Worm (Caenorhabditis elegans) whole organism, young adult: Measurements from ENCODE around the gene C44B7.5.

ENCODE experiments used
- B0261.1 ChIP-seq: sonication (generic microtip); optimal IDR thresholded peaks from 2 replicates; lab custom pipeline; 2016; ENCODE audit warnings: mild to moderate bottlenecking, missing genetic modification characterization, moderate library complexity, missing compliant biosample characterization
- B0336.3 ChIP-seq: fragments of 200-800 bp; sonication (Bioruptor generic); IDR thresholded peaks from 2 replicates; pipeline ENCODE4 v1.3.6; 2022; ENCODE audit warnings: missing genetic modification characterization, missing compliant biosample characterization
- C06A6.2 ChIP-seq: fragments of 200-800 bp; sonication (Bioruptor generic); conservative IDR thresholded peaks from 2 replicates; pipeline ENCODE4 v1.3.6; 2022; ENCODE audit warnings: missing genetic modification characterization, missing compliant biosample characterization
- F22D6.2 ChIP-seq: sonication (generic microtip); optimal IDR thresholded peaks from 2 replicates; lab custom pipeline; 2016; ENCODE audit warnings: mild to moderate bottlenecking, missing genetic modification characterization, missing compliant biosample characterization
- F57A8.1 ChIP-seq: fragments of 200-800 bp; sonication (Bioruptor generic); optimal IDR thresholded peaks from 2 replicates; lab custom pipeline; 2018; ENCODE audit warnings: mild to moderate bottlenecking, missing genetic modification characterization, moderate library complexity, missing compliant biosample characterization
- T26A5.8 ChIP-seq: sonication (generic microtip); optimal IDR thresholded peaks from 2 replicates; lab custom pipeline; 2016; ENCODE audit warnings: missing genetic modification characterization, missing compliant biosample characterization
- Y53F4B.3 ChIP-seq: fragments of 200-800 bp; sonication (Bioruptor generic); IDR thresholded peaks from 2 replicates; pipeline ENCODE4 v1.3.6; 2022; ENCODE audit warnings: missing genetic modification reagents, missing genetic modification characterization, missing compliant biosample characterization
- Y56A3A.18 ChIP-seq: fragments of 200-800 bp; sonication (Bioruptor generic); IDR thresholded peaks from 2 replicates; pipeline ENCODE4 v1.3.6; 2022; ENCODE audit warnings: missing genetic modification reagents, missing genetic modification characterization, missing compliant biosample characterization
- akir-1 ChIP-seq: fragments of 200-800 bp; sonication (Bioruptor generic); optimal IDR thresholded peaks from 2 replicates; lab custom pipeline; 2018; ENCODE audit warnings: mild to moderate bottlenecking, missing genetic modification characterization, moderate library complexity, missing compliant biosample characterization
- ama-1 ChIP-seq, 3 experiments: fragments of 150-350 bp in 1 of 3; sonication (generic microtip) in 2 of 3; optimal IDR thresholded peaks; 2 replicates each; lab custom pipeline; 2014 to 2018; ENCODE audit warnings: missing biosample characterization in 2 of 3, missing genetic modification characterization in 2 of 3, missing genetic modification reagents in 2 of 3
- aptf-2 ChIP-seq: fragments of 200-800 bp; sonication (Bioruptor generic); conservative IDR thresholded peaks from 2 replicates; pipeline ENCODE4 v1.3.6; 2022; ENCODE audit warnings: missing genetic modification reagents, missing genetic modification characterization, missing compliant biosample characterization
- athp-1 ChIP-seq: sonication (generic microtip); optimal IDR thresholded peaks from 2 replicates; lab custom pipeline; 2017; ENCODE audit warnings: mild to moderate bottlenecking, missing genetic modification characterization, missing compliant biosample characterization
- attf-5 ChIP-seq: fragments of 200-800 bp; sonication (Bioruptor generic); optimal IDR thresholded peaks from 2 replicates; lab custom pipeline; 2018; ENCODE audit warnings: mild to moderate bottlenecking, missing genetic modification characterization, missing compliant biosample characterization
- attf-6 ChIP-seq: fragments of 200-800 bp; sonication (Bioruptor generic); IDR thresholded peaks from 2 replicates; pipeline ENCODE4 v1.3.6; 2022; ENCODE audit warnings: missing genetic modification reagents, missing genetic modification characterization, missing compliant biosample characterization
- ccch-3 ChIP-seq: fragments of 200-800 bp; sonication (Bioruptor generic); optimal IDR thresholded peaks from 2 replicates; lab custom pipeline; 2018; ENCODE audit warnings: mild to moderate bottlenecking, missing genetic modification characterization, missing compliant biosample characterization
- cebp-1 ChIP-seq, 2 experiments: fragments of 200-800 bp in 1 of 2; sonication (Bioruptor generic) in 1 of 2; sonication (generic microtip) in 1 of 2; IDR thresholded peaks in 1 of 2; optimal IDR thresholded peaks in 1 of 2; 2 replicates each; pipeline versions ENCODE4 v1.3.6 to Lab custom; 2017 to 2022; ENCODE audit warnings: missing compliant biosample characterization in 2 of 2, missing genetic modification characterization in 2 of 2, mild to moderate bottlenecking in 1 of 2, missing genetic modification reagents in 1 of 2, moderate library complexity in 1 of 2
- cebp-2 ChIP-seq: fragments of 200-800 bp; sonication (Bioruptor generic); IDR thresholded peaks from 2 replicates; pipeline ENCODE4 v1.3.6; 2022; ENCODE audit warnings: missing genetic modification characterization, missing compliant biosample characterization
- ceh-100 ChIP-seq: fragments of 200-800 bp; sonication (Bioruptor generic); IDR thresholded peaks from 2 replicates; pipeline ENCODE4 v1.3.6; 2022; ENCODE audit warnings: missing genetic modification reagents, missing genetic modification characterization, missing compliant biosample characterization
- ceh-40 ChIP-seq: fragments of 200-800 bp; sonication (Bioruptor generic); IDR thresholded peaks from 2 replicates; pipeline ENCODE4 v1.3.6; 2022; ENCODE audit warnings: missing genetic modification characterization, missing compliant biosample characterization
- ceh-58 ChIP-seq: fragments of 200-800 bp; sonication (Bioruptor generic); IDR thresholded peaks from 2 replicates; pipeline ENCODE4 v1.3.6; 2022; ENCODE audit warnings: missing genetic modification characterization, missing compliant biosample characterization
- die-1 ChIP-seq: sonication (generic microtip); optimal IDR thresholded peaks from 2 replicates; lab custom pipeline; 2016; ENCODE audit warnings: missing genotype, mild to moderate bottlenecking, missing genetic modification characterization, missing compliant biosample characterization
- egl-18 ChIP-seq: fragments of 200-800 bp; sonication (Bioruptor generic); IDR thresholded peaks from 2 replicates; pipeline ENCODE4 v1.3.6; 2022; ENCODE audit warnings: missing genetic modification reagents, missing genetic modification characterization, missing compliant biosample characterization
- fkh-3 ChIP-seq: sonication (generic microtip); optimal IDR thresholded peaks from 2 replicates; lab custom pipeline; 2016; ENCODE audit warnings: mild to moderate bottlenecking, missing genetic modification characterization, missing compliant biosample characterization
- gei-17 ChIP-seq: fragments of 200-800 bp; sonication (Bioruptor generic); optimal IDR thresholded peaks from 2 replicates; lab custom pipeline; 2018; ENCODE audit warnings: mild to moderate bottlenecking, missing genetic modification characterization, missing compliant biosample characterization
- hlh-12 ChIP-seq: sonication (generic microtip); optimal IDR thresholded peaks from 2 replicates; lab custom pipeline; 2016; ENCODE audit warnings: missing genetic modification characterization, missing compliant biosample characterization
- hmg-1.2 ChIP-seq: fragments of 200-800 bp; sonication (Bioruptor generic); IDR thresholded peaks from 2 replicates; pipeline ENCODE4 v1.3.6; 2022; ENCODE audit warnings: missing genetic modification reagents, missing genetic modification characterization, missing compliant biosample characterization
- lin-40 ChIP-seq: sonication (generic microtip); optimal IDR thresholded peaks from 2 replicates; lab custom pipeline; 2016; ENCODE audit warnings: missing genetic modification characterization, mild to moderate bottlenecking, missing compliant biosample characterization, missing genotype, missing genetic modification reagents
- lin-54 ChIP-seq: fragments of 200-800 bp; sonication (Bioruptor generic); optimal IDR thresholded peaks from 2 replicates; lab custom pipeline; 2018; ENCODE audit warnings: mild to moderate bottlenecking, missing genetic modification characterization, missing compliant biosample characterization
- lir-1 ChIP-seq: fragments of 200-800 bp; sonication (Bioruptor generic); conservative IDR thresholded peaks from 2 replicates; pipeline ENCODE4 v1.3.6; 2022; ENCODE audit warnings: missing genetic modification reagents, missing genetic modification characterization, missing compliant biosample characterization
- lsl-1 ChIP-seq: fragments of 200-800 bp; sonication (Bioruptor generic); optimal IDR thresholded peaks from 2 replicates; lab custom pipeline; 2018; ENCODE audit warnings: mild to moderate bottlenecking, missing genetic modification characterization, moderate library complexity, missing compliant biosample characterization
- lsy-27 ChIP-seq: sonication (generic microtip); optimal IDR thresholded peaks from 2 replicates; lab custom pipeline; 2017; ENCODE audit warnings: missing genetic modification characterization, mild to moderate bottlenecking, missing compliant biosample characterization, antibody characterized with exemption, missing genotype, borderline replicate concordance; ENCODE audit not compliant: insufficient read depth
- mcd-1 ChIP-seq: fragments of 200-800 bp; sonication (Bioruptor generic); IDR thresholded peaks from 2 replicates; pipeline ENCODE4 v1.3.6; 2022; ENCODE audit warnings: missing genetic modification reagents, missing genetic modification characterization, missing compliant biosample characterization
- mes-4 ChIP-seq: sonication (generic microtip); optimal IDR thresholded peaks from 2 replicates; lab custom pipeline; 2016; ENCODE audit warnings: missing genotype, missing genetic modification characterization, missing compliant biosample characterization
- nfyb-1 ChIP-seq: fragments of 200-800 bp; sonication (Bioruptor generic); IDR thresholded peaks from 2 replicates; pipeline ENCODE4 v1.3.6; 2022; ENCODE audit warnings: missing genetic modification reagents, missing genetic modification characterization, missing compliant biosample characterization
- nhr-27 ChIP-seq: fragments of 200-800 bp; sonication (Bioruptor generic); optimal IDR thresholded peaks from 2 replicates; lab custom pipeline; 2018; ENCODE audit warnings: mild to moderate bottlenecking, missing genetic modification characterization, moderate library complexity, missing compliant biosample characterization
- pbrm-1 ChIP-seq: fragments of 200-800 bp; sonication (Bioruptor generic); IDR thresholded peaks from 2 replicates; pipeline ENCODE4 v1.3.6; 2022; ENCODE audit warnings: missing genetic modification reagents, missing genetic modification characterization, missing compliant biosample characterization
- snpc-1.1 ChIP-seq: sonication (generic microtip); optimal IDR thresholded peaks from 2 replicates; lab custom pipeline; 2017; ENCODE audit warnings: missing genetic modification characterization, mild to moderate bottlenecking, missing compliant biosample characterization, antibody characterized with exemption, moderate library complexity, missing genotype, missing genetic modification reagents; ENCODE audit not compliant: insufficient read depth
- snpc-1.3 ChIP-seq: sonication (generic microtip); optimal IDR thresholded peaks from 2 replicates; lab custom pipeline; 2017; ENCODE audit warnings: missing genetic modification characterization, mild to moderate bottlenecking, missing compliant biosample characterization, antibody characterized with exemption, moderate library complexity, missing genotype, missing genetic modification reagents; ENCODE audit not compliant: insufficient read depth
- snpc-3.4 ChIP-seq: sonication (generic microtip); optimal IDR thresholded peaks from 2 replicates; lab custom pipeline; 2017; ENCODE audit warnings: missing genetic modification characterization, mild to moderate bottlenecking, missing compliant biosample characterization, antibody characterized with exemption, moderate library complexity, missing genotype, missing genetic modification reagents
- snpc-4 ChIP-seq, 5 experiments: fragments of 150-350 bp in 1 of 5; sonication (generic microtip) in 4 of 5; optimal IDR thresholded peaks; 2 replicates each; lab custom pipeline; 2014 to 2018; ENCODE audit warnings: missing genetic modification characterization in 5 of 5, missing biosample characterization in 3 of 5, antibody characterized with exemption in 2 of 5, mild to moderate bottlenecking in 2 of 5, missing compliant biosample characterization in 2 of 5, missing genotype in 2 of 5, moderate library complexity in 2 of 5, missing genetic modification reagents in 1 of 5
- tbp1 ChIP-seq: fragments of 200-800 bp; sonication (Bioruptor generic); optimal IDR thresholded peaks from 2 replicates; lab custom pipeline; 2018; ENCODE audit warnings: mild to moderate bottlenecking, missing genetic modification characterization, missing compliant biosample characterization
- tbx-9 ChIP-seq: sonication (generic microtip); optimal IDR thresholded peaks from 2 replicates; lab custom pipeline; 2016; ENCODE audit warnings: borderline replicate concordance, missing genetic modification characterization, inconsistent platforms, missing compliant biosample characterization
- unc-62 ChIP-seq: fragments of 150-350 bp; optimal IDR thresholded peaks from 2 replicates; lab custom pipeline; 2014; ENCODE audit warnings: missing biosample characterization, missing genetic modification reagents, missing genetic modification characterization
- zfh-2 ChIP-seq: fragments of 200-800 bp; sonication (Bioruptor generic); conservative IDR thresholded peaks from 2 replicates; pipeline ENCODE4 v1.3.6; 2022; ENCODE audit warnings: missing genetic modification reagents, missing genetic modification characterization, missing compliant biosample characterization
- ztf-25 ChIP-seq: fragments of 200-800 bp; sonication (Bioruptor generic); IDR thresholded peaks from 2 replicates; pipeline ENCODE4 v1.3.6; 2022; ENCODE audit warnings: missing genetic modification reagents, missing genetic modification characterization, missing compliant biosample characterization

C44B7.5 gene

ce11 chrII:6849308-6849707 is 23.1 kb downstream of the C44B7.5 start (continued):
- TF ChIP-seq egl-18 (GFP tag; lab: Robert Waterston, UW) (no peak), F57A8.1 (GFP tag; lab: Kevin White, UChicago) (no peak), ama-1 (optimal IDR thresholded peaks at IDR 0.05; lab: Kevin White, UChicago) (no peak), ama-1 (GFP tag; optimal IDR thresholded peaks at IDR 0.05; lab: Kevin White, UChicago) (no peak), mcd-1 (GFP tag; lab: Robert Waterston, UW) (no peak), ceh-100 (GFP tag; lab: Robert Waterston, UW) (no peak), lin-40 (tag; lab: Kevin White, UChicago) (peak; percentile 27), cebp-1 (GFP tag; IDR thresholded peaks at IDR 0.05; lab: Robert Waterston, UW) (no peak), cebp-1 (tag; optimal IDR thresholded peaks at IDR 0.05; lab: Kevin White, UChicago) (peak; percentile 16), lir-1 (GFP tag; lab: Robert Waterston, UW) (no peak), pbrm-1 (GFP tag; lab: Robert Waterston, UW) (no peak), gei-17 (GFP tag; lab: Kevin White, UChicago) (no peak), ztf-25 (GFP tag; lab: Robert Waterston, UW) (no peak), die-1 (peak; percentile 36), C06A6.2 (GFP tag; lab: Robert Waterston, UW) (peak; percentile 47), Y56A3A.18 (GFP tag; lab: Robert Waterston, UW) (no peak)

- TF ChIP-seq lsl-1 (GFP tag; lab: Kevin White, UChicago) (no peak), aptf-2 (GFP tag; lab: Robert Waterston, UW) (no peak), attf-6 (no peak), snpc-1.1 (tag; lab: Kevin White, UChicago) (no peak), snpc-1.3 (tag; lab: Kevin White, UChicago) (no peak), die-1 (no peak), hmg-1.2 (peak; percentile 31; the same call in 1 of the 2 replicates), lsy-27 (tag; lab: Kevin White, UChicago) (no peak), B0336.3 (GFP tag; lab: Robert Waterston, UW) (no peak), F22D6.2 (tag; lab: Kevin White, UChicago) (no peak), tbp1 (GFP tag; lab: Kevin White, UChicago) (no peak), nhr-27 (tag; lab: Kevin White, UChicago) (no peak), akir-1 (no peak), snpc-4 (GFP tag; optimal IDR thresholded peaks at IDR 0.05; lab: Kevin White, UChicago) (no peak), snpc-4 (tag; optimal IDR thresholded peaks at IDR 0.05; lab: Kevin White, UChicago) (no peak), lin-54 (GFP tag; lab: Kevin White, UChicago) (no peak), attf-5 (GFP tag; lab: Kevin White, UChicago) (peak; percentile 4), unc-62 (no peak), B0261.1 (tag; lab: Kevin White, UChicago) (no peak), ccch-3 (no peak), snpc-3.4 (no peak), nfyb-1 (0 out of 2 replicates have a peak, but pooled peaks have one; percentile 23), athp-1 (no peak), ceh-58 (GFP tag; lab: Robert Waterston, UW) (no peak), T26A5.8 (tag; lab: Kevin White, UChicago) (no peak), tbx-9 (tag; lab: Kevin White, UChicago) (no peak), hlh-12 (tag; lab: Kevin White, UChicago) (no peak), fkh-3 (tag; lab: Kevin White, UChicago) (no peak), Y53F4B.3 (GFP tag; lab: Robert Waterston, UW) (no peak), ceh-40 (GFP tag; lab: Robert Waterston, UW) (no peak), mes-4 (tag; lab: Kevin White, UChicago) (no peak), zfh-2 (no peak), cebp-2 (GFP tag; lab: Robert Waterston, UW) (no peak), F57A8.1 (GFP tag; lab: Kevin White, UChicago) (no peak)
These were observed 24.4 kb downstream of the C44B7.5 start, which contains the start of gene tbc-6 for ce11 chrII:6847917-6848379. Gene tbc-6 (plus strand): TSS chrII:6848124.
